Worm (Caenorhabditis elegans): ENCODE results near the gene pals-34.
A peak's percentile ranks its signal among the peaks of the same experiment; 100 is the strongest.

The pals-34 gene

ce11 chrV:7956218-7956617 lies at the start of gene pals-34:
TSS of gene pals-34 (minus strand) at chrV:7956497.
- no peak for TF ChIP-seq aptf-3 (GFP tag; IDR thresholded peaks at IDR 0.05)
- no peak for TF ChIP-seq ztf-25 (GFP tag; IDR thresholded peaks at IDR 0.05)
- TF ChIP-seq bed-1 (GFP tag; IDR thresholded peaks at IDR 0.05), result no peak
- no peak for TF ChIP-seq repo-1 (tag; optimal IDR thresholded peaks at IDR 0.05)
- no peak for TF ChIP-seq akir-1 (GFP tag; optimal IDR thresholded peaks at IDR 0.05)
- TF ChIP-seq C06A6.2 (GFP tag; conservative IDR thresholded peaks at IDR 0.05), result no peak
- TF ChIP-seq tbp1 (GFP tag; optimal IDR thresholded peaks at IDR 0.05), result no peak
- TF ChIP-seq ets-4 (GFP tag; optimal IDR thresholded peaks at IDR 0.05), result no peak
- TF ChIP-seq F22D6.2 (tag; optimal IDR thresholded peaks at IDR 0.05), result no peak
- TF ChIP-seq let-607 (tag; optimal IDR thresholded peaks at IDR 0.05), result no peak
- no peak for TF ChIP-seq xnd-1 (tag; optimal IDR thresholded peaks at IDR 0.05)
- no peak for TF ChIP-seq lin-35 (GFP tag; optimal IDR thresholded peaks at IDR 0.05)

ce11 chrV:8005000-8005399 lies 48.7 kb upstream of the pals-34 start, which contains the start of gene Y97E10AR.8:
TSS of gene Y97E10AR.8 (plus strand) at chrV:8005300.
- TF ChIP-seq Y79H2A.3 (GFP tag; conservative IDR thresholded peaks at IDR 0.05), result no peak

- TF ChIP-seq unc-62 (GFP tag; optimal IDR thresholded peaks at IDR 0.05) (peak; percentile 78), zfh-2 (GFP tag; conservative IDR thresholded peaks at IDR 0.05) (0 out of 2 replicates have a peak, but pooled peaks have one; percentile 5), chd-7 (tag; optimal IDR thresholded peaks at IDR 0.05) (no peak), egrh-3 (GFP tag; IDR thresholded peaks at IDR 0.05) (peak; percentile 8; the same call in 1 of the 2 replicates), hlh-26 (GFP tag; conservative IDR thresholded peaks at IDR 0.05) (no peak), hmg-1.2 (GFP tag; IDR thresholded peaks at IDR 0.05) (peak; percentile 77), rcor-1 (GFP tag; IDR thresholded peaks at IDR 0.05) (0 out of 2 replicates have a peak, but pooled peaks have one; percentile 21), ceh-58 (GFP tag; IDR thresholded peaks at IDR 0.05) (no peak), ZK185.1 (tag; optimal IDR thresholded peaks at IDR 0.05; ENCODE audit: poor library complexity, severe bottlenecking) (peak; percentile 26), nfyb-1 (GFP tag; IDR thresholded peaks at IDR 0.05) (peak; percentile 49; the same call in 1 of the 2 replicates), snpc-3.4 (tag; optimal IDR thresholded peaks at IDR 0.05) (peak; percentile 1), C06A6.2 (GFP tag; conservative IDR thresholded peaks at IDR 0.05) (no peak; the same call in 1 of the 2 replicates), rpc-1 (optimal IDR thresholded peaks at IDR 0.05) (no peak), rpc-1 (tag; optimal IDR thresholded peaks at IDR 0.05) (no peak), nfya-1 (tag; optimal IDR thresholded peaks at IDR 0.05; ENCODE audit: borderline replicate concordance, insufficient read depth) (no peak), pbrm-1 (GFP tag; IDR thresholded peaks at IDR 0.05) (peak; percentile 57), ztf-18 (tag; optimal IDR thresholded peaks at IDR 0.05) (peak; percentile 49), let-526 (GFP tag; IDR thresholded peaks at IDR 0.05) (0 out of 2 replicates have a peak, but pooled peaks have one; percentile 12), Y56A3A.18 (GFP tag; IDR thresholded peaks at IDR 0.05) (0 out of 2 replicates have a peak, but pooled peaks have one; percentile 68), pha-4 (tag; optimal IDR thresholded peaks at IDR 0.05) (peak; percentile 58), nhr-80 (tag; optimal IDR thresholded peaks at IDR 0.05) (peak; percentile 98), F23B12.7 (tag; optimal IDR thresholded peaks at IDR 0.05; ENCODE audit: insufficient read depth) (peak; percentile 42), ceh-79 (tag; optimal IDR thresholded peaks at IDR 0.05) (no peak), lin-26 (GFP tag; IDR thresholded peaks at IDR 0.05) (no peak), attf-5 (GFP tag; optimal IDR thresholded peaks at IDR 0.05) (peak; percentile 85), atf-7 (tag; optimal IDR thresholded peaks at IDR 0.05) (peak; percentile 85), lin-35 (GFP tag; optimal IDR thresholded peaks at IDR 0.05) (peak in 1 of 3 experiments; percentile 80), let-607 (tag; optimal IDR thresholded peaks at IDR 0.05) (peak; percentile 62 to 68), tlf-1 (GFP tag; optimal IDR thresholded peaks at IDR 0.05) (peak; percentile 35), ets-4 (GFP tag; optimal IDR thresholded peaks at IDR 0.05) (peak; percentile 52), F57C9.4 (tag; optimal IDR thresholded peaks at IDR 0.05) (no peak), nhr-120 (GFP tag; IDR thresholded peaks at IDR 0.05) (no peak), fkh-3 (tag; optimal IDR thresholded peaks at IDR 0.05) (no peak), mel-28 (tag; optimal IDR thresholded peaks at IDR 0.05; ENCODE audit: borderline replicate concordance) (no peak), ztf-6 (GFP tag; IDR thresholded peaks at IDR 0.05) (no peak)
These were observed 44.7 kb upstream of the pals-34 start, which contains the start of gene Y97E10AR.1 for ce11 chrV:8000929-8001513. TSS of gene Y97E10AR.1 (plus strand) at chrV:8001463.
